Fruit fly (Drosophila melanogaster) whole organism, pupa: ENCODE measurements around the gene CG13114.

ENCODE experiments used
- CG10348 ChIP-seq: fragments of 200-800 bp; sonication (Bioruptor generic); IDR thresholded peaks from 2 replicates; pipeline ENCODE4 v1.3.6; 2022; ENCODE audit warnings: missing biosample characterization, missing genetic modification characterization
- CG12605 ChIP-seq: fragments of 200-800 bp; sonication (Bioruptor generic); IDR thresholded peaks from 2 replicates; pipeline ENCODE4 v1.3.6; 2022; ENCODE audit warnings: missing biosample characterization, missing genetic modification characterization
- CG13204 ChIP-seq: fragments of 200-800 bp; sonication (Bioruptor generic); optimal IDR thresholded peaks from 2 replicates; lab custom pipeline; 2018; ENCODE audit warnings: missing biosample characterization, mild to moderate bottlenecking, missing genetic modification characterization, moderate library complexity
- CG14655 ChIP-seq: fragments of 200-800 bp; sonication (Bioruptor generic); optimal IDR thresholded peaks from 3 replicates; lab custom pipeline; 2017; ENCODE audit warnings: mild to moderate bottlenecking, missing biosample characterization, missing genetic modification reagents, missing genetic modification characterization
- CG17806 ChIP-seq: fragments of 200-800 bp; sonication (Bioruptor generic); optimal IDR thresholded peaks from 2 replicates; lab custom pipeline; 2018; ENCODE audit warnings: missing biosample characterization, mild to moderate bottlenecking, missing genetic modification characterization, moderate library complexity
- CG32121 ChIP-seq: fragments of 200-800 bp; sonication (Bioruptor generic); IDR thresholded peaks from 2 replicates; pipeline ENCODE4 v1.3.6; 2022; ENCODE audit warnings: missing biosample characterization, missing genetic modification characterization
- CG4496 ChIP-seq: fragments of 200-800 bp; sonication (Bioruptor generic); IDR thresholded peaks from 3 replicates; pipeline ENCODE4 v1.3.6; 2022; ENCODE audit warnings: missing biosample characterization, missing genetic modification characterization
- CG8159 ChIP-seq: fragments of 200-800 bp; sonication (Bioruptor generic); optimal IDR thresholded peaks from 3 replicates; lab custom pipeline; 2018; ENCODE audit warnings: missing biosample characterization, mild to moderate bottlenecking, missing genetic modification characterization, moderate library complexity
- CG8301 ChIP-seq: fragments of 200-800 bp; sonication (Bioruptor generic); optimal IDR thresholded peaks from 2 replicates; lab custom pipeline; 2018; ENCODE audit warnings: missing biosample characterization, mild to moderate bottlenecking, missing genetic modification characterization
- CG9948 ChIP-seq: fragments of 200-800 bp; sonication (Bioruptor generic); optimal IDR thresholded peaks from 2 replicates; lab custom pipeline; 2018; ENCODE audit warnings: missing biosample characterization, mild to moderate bottlenecking, missing genetic modification characterization, moderate library complexity
- D1 ChIP-seq: fragments of 200-800 bp; sonication (Bioruptor generic); optimal IDR thresholded peaks from 2 replicates; lab custom pipeline; 2018; ENCODE audit warnings: missing biosample characterization, mild to moderate bottlenecking, missing genetic modification characterization, moderate library complexity
- Ets98B ChIP-seq: fragments of 200-800 bp; sonication (Bioruptor generic); IDR thresholded peaks from 2 replicates; pipeline ENCODE4 v1.3.6; 2022; ENCODE audit warnings: missing biosample characterization, missing genetic modification characterization
- Pif1A ChIP-seq: fragments of 200-800 bp; sonication (Bioruptor generic); optimal IDR thresholded peaks from 3 replicates; lab custom pipeline; 2016; ENCODE audit warnings: missing biosample characterization, missing genetic modification characterization
- Pif1B ChIP-seq: fragments of 200-800 bp; sonication (Bioruptor generic); optimal IDR thresholded peaks from 3 replicates; lab custom pipeline; 2016; ENCODE audit warnings: missing biosample characterization, missing genetic modification characterization
- gl ChIP-seq: fragments of 200-800 bp; sonication (Bioruptor generic); optimal IDR thresholded peaks from 2 replicates; lab custom pipeline; 2018; ENCODE audit warnings: missing biosample characterization, mild to moderate bottlenecking, missing genetic modification characterization
- rn ChIP-seq: fragments of 200-800 bp; sonication (Bioruptor generic); IDR thresholded peaks from 2 replicates; pipeline ENCODE4 v1.3.6; 2022; ENCODE audit warnings: missing biosample characterization, missing genetic modification characterization

CG13114 gene

DNA sequence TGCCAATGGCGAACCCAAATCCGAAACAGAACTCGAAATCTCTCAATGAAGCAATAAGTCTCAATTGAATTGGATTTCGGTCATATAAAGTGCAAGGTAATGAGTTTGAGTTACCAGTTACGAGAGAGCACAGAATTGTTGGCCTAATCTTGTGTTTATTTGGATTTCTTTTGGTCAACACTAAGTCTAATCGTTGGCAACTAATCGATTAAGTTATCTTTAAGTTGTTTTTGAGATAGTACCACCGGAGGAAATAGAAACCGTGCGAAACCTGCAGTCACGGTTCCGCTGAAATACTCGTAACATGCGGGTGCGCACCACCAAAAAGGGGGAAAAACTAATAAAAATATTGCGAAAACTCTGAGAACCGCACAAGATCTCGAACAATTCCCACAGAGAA lies 43.6 kb downstream of the CG13114 start, which contains the start of gene CG3841:
CG3841 (plus strand) TSS at position 301 of the 400 bp plus-strand sequence.
- TF ChIP-seq CG9948 (tag; lab: Kevin White, UChicago): no peak
- TF ChIP-seq CG14655 (GFP tag; lab: Kevin White, UChicago): no peak
- no peak for TF ChIP-seq CG12605 (GFP tag; lab: Robert Waterston, UW)
- TF ChIP-seq CG4496: no peak
- TF ChIP-seq CG13204 (GFP tag; lab: Kevin White, UChicago): no peak
- no peak for TF ChIP-seq CG32121 (GFP tag; lab: Robert Waterston, UW)
- TF ChIP-seq D1 (tag; lab: Kevin White, UChicago): no peak
- no peak for TF ChIP-seq Pif1B (GFP tag; lab: Kevin White, UChicago)
- no peak for TF ChIP-seq gl (tag; lab: Kevin White, UChicago)
- no peak for TF ChIP-seq Ets98B (GFP tag; lab: Robert Waterston, UW)
- TF ChIP-seq CG8159 (tag; lab: Kevin White, UChicago): no peak
- no peak for TF ChIP-seq Pif1A
- no peak for TF ChIP-seq rn (GFP tag; lab: Robert Waterston, UW)

DNA sequence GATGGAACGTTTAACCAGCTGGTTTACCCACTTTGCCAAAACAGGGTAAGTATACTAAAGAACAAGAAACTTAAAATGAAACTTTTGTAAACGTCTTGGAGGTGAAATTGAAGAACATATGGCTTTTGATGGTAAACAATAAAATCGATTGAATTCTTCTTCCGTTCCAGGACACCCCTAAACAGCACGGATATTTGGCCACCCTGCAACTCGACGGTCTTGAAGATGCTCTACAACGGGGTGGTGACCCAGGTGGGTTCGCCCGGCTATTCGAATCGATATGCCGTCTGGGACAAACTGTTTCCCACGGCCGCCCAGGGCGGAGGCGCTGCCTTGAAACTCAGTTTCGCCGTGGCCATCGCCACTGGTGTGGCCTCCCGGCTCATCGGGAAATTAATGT lies 45.5 kb downstream of the CG13114 start:
- TF ChIP-seq CG10348 (GFP tag; lab: Robert Waterston, UW) (no peak), CG14655 (GFP tag; lab: Kevin White, UChicago) (no peak), CG9948 (tag; lab: Kevin White, UChicago) (no peak), CG17806 (tag; lab: Kevin White, UChicago) (no peak), CG12605 (GFP tag; lab: Robert Waterston, UW) (no peak), CG13204 (GFP tag; lab: Kevin White, UChicago) (no peak), CG8159 (tag; lab: Kevin White, UChicago) (no peak), CG8301 (tag; lab: Kevin White, UChicago) (no peak), D1 (tag; lab: Kevin White, UChicago) (no peak), CG32121 (GFP tag; lab: Robert Waterston, UW) (no peak), rn (GFP tag; lab: Robert Waterston, UW) (no peak), Pif1B (GFP tag; lab: Kevin White, UChicago) (no peak)

DNA sequence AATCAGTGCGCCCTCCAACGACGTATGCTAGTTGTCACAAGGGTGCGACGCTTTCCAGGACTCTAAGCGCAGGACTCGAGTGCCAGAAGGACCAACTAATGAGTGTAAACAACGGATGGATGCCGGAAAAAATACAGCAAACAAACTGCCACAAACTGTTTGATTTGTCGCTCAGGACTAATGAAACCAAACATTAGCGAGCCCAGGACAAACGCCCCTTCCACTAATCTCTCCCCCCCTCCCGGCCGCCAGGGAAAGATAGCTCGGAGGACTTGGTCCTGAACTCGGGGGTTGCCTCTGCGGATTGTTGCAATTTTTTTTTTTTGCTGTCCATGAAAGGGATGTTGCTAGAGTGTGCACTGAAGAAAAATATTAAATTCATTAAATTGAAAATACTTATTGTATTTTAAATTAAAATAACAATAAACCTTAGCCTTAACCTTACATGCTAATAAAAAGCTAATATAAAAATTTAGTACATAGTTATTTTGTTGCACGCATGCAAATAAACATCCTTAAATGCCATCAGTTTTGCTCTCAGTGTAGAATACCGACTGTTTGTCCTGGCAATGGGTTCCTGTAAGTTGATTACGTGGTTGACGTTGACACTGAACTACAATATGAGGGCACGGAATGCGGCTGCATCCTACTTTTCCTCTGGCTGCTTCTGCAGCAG lies 49.2 kb downstream of the CG13114 start:
- TF ChIP-seq gl (tag; lab: Kevin White, UChicago) (no peak), CG8159 (tag; lab: Kevin White, UChicago) (peak; percentile 37)
- TF ChIP-seq, all 21 proteins: peak for 1
